Worm (Caenorhabditis elegans): ENCODE results near the gene F25E5.9.

DNA sequence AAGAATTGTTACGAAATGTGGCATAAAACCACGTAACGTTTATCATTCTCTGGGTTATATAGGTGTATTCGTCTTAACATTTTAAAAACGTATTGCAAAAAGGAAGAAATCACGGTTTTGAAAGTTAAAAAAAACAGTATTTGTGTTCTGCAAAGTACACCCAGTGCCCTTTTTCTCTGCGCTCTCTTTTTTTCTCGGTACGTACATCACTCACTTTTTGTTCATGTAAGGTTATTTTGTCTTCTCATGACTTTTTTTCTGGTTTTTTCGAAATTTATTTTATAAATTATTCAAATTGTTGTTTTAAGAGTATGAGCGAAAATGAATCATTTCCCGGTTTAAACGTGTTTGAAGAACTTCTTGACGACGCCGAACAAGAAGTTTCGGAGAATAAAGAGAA lies 9.2 kb upstream of the F25E5.9 start, which contains the start of gene F25E5.5:
- TF ChIP-seq F13H6.1 (tag; optimal IDR thresholded peaks at IDR 0.05) (no peak), unc-3 (GFP tag; conservative IDR thresholded peaks at IDR 0.05) (no peak), unc-3 (tag; optimal IDR thresholded peaks at IDR 0.05) (no peak), che-1 (tag; optimal IDR thresholded peaks at IDR 0.05) (no peak), nfya-1 (tag; optimal IDR thresholded peaks at IDR 0.05) (no peak), ceh-24 (tag; optimal IDR thresholded peaks at IDR 0.05) (no peak), ahr-1 (tag; optimal IDR thresholded peaks at IDR 0.05) (no peak), ceh-22 (tag; optimal IDR thresholded peaks at IDR 0.05) (no peak), ceh-19 (GFP tag; optimal IDR thresholded peaks at IDR 0.05) (no peak), unc-55 (GFP tag; optimal IDR thresholded peaks at IDR 0.05) (no peak), pat-9 (tag; optimal IDR thresholded peaks at IDR 0.05) (no peak), tbx-2 (tag; optimal IDR thresholded peaks at IDR 0.05) (no peak), C08G9.2 (tag; optimal IDR thresholded peaks at IDR 0.05) (no peak), hlh-8 (tag; optimal IDR thresholded peaks at IDR 0.05) (no peak)

Data from whole organism, late embryonic.